Fruit fly (Drosophila melanogaster) whole organism, prepupa: ENCODE data around the gene CG33124.
A peak's percentile ranks its signal among the peaks of the same experiment; 100 is the strongest.

ENCODE experiments used
- Blimp-1 ChIP-seq: fragments of 200-800 bp; sonication (Bioruptor generic); optimal IDR thresholded peaks from 3 replicates; lab custom pipeline; 2017; ENCODE audit warnings: missing biosample characterization, missing genetic modification characterization, mild to moderate bottlenecking, moderate library complexity, missing genetic modification reagents
- CG10631 ChIP-seq: fragments of 200-800 bp; sonication (Bioruptor generic); optimal IDR thresholded peaks from 2 replicates; lab custom pipeline; 2016; ENCODE audit warnings: missing biosample characterization, missing genetic modification characterization
- CG10669 ChIP-seq: fragments of 200-800 bp; sonication (Bioruptor generic); optimal IDR thresholded peaks from 3 replicates; lab custom pipeline; 2018; ENCODE audit warnings: missing biosample characterization, mild to moderate bottlenecking, missing genetic modification characterization, moderate library complexity
- CG11294 ChIP-seq: fragments of 200-800 bp; sonication (Bioruptor generic); IDR thresholded peaks from 2 replicates; pipeline ENCODE4 v1.3.6; 2022; ENCODE audit warnings: missing biosample characterization, missing genetic modification characterization
- CG11762 ChIP-seq: fragments of 200-800 bp; sonication (Bioruptor generic); optimal IDR thresholded peaks from 3 replicates; lab custom pipeline; 2016; ENCODE audit warnings: missing biosample characterization, missing genetic modification characterization; ENCODE audit not compliant: insufficient read depth
- CG15336 ChIP-seq: fragments of 200-800 bp; sonication (Bioruptor generic); IDR thresholded peaks from 2 replicates; pipeline ENCODE4 v1.3.6; 2022; ENCODE audit warnings: missing biosample characterization, missing genetic modification characterization
- CG3032 ChIP-seq: fragments of 200-800 bp; optimal IDR thresholded peaks from 2 replicates; lab custom pipeline; 2019; ENCODE audit warnings: missing biosample characterization, mild to moderate bottlenecking, missing genetic modification characterization, moderate library complexity
- CG31627 ChIP-seq: fragments of 200-800 bp; sonication (Bioruptor generic); optimal IDR thresholded peaks from 3 replicates; lab custom pipeline; 2016; ENCODE audit warnings: missing biosample characterization, missing genetic modification characterization
- CG32006 ChIP-seq: fragments of 200-800 bp; sonication (Bioruptor generic); optimal IDR thresholded peaks from 3 replicates; lab custom pipeline; 2017; ENCODE audit warnings: missing biosample characterization, mild to moderate bottlenecking, missing genetic modification characterization
- CG3919 ChIP-seq: fragments of 200-800 bp; sonication (Bioruptor generic); optimal IDR thresholded peaks from 3 replicates; lab custom pipeline; 2016; ENCODE audit warnings: missing biosample characterization, missing genetic modification characterization
- CG4318 ChIP-seq: fragments of 200-800 bp; sonication (Bioruptor generic); optimal IDR thresholded peaks from 3 replicates; lab custom pipeline; 2017; ENCODE audit warnings: missing biosample characterization, mild to moderate bottlenecking, missing genetic modification characterization
- CG6276 ChIP-seq: fragments of 200-800 bp; sonication (Bioruptor generic); optimal IDR thresholded peaks from 2 replicates; lab custom pipeline; 2017; ENCODE audit warnings: missing biosample characterization, mild to moderate bottlenecking, missing genetic modification characterization
- CG6792 ChIP-seq: fragments of 200-800 bp; sonication (Bioruptor generic); optimal IDR thresholded peaks from 3 replicates; lab custom pipeline; 2016; ENCODE audit warnings: missing biosample characterization, missing genetic modification characterization
- CG6808 ChIP-seq: fragments of 200-800 bp; sonication (Bioruptor generic); optimal IDR thresholded peaks from 3 replicates; lab custom pipeline; 2017; ENCODE audit warnings: missing biosample characterization, missing genetic modification characterization, mild to moderate bottlenecking, moderate library complexity, missing genetic modification reagents
- CG6854 ChIP-seq: fragments of 200-800 bp; sonication (Bioruptor generic); optimal IDR thresholded peaks from 2 replicates; lab custom pipeline; 2017; ENCODE audit warnings: missing biosample characterization, mild to moderate bottlenecking, missing genetic modification characterization
- CG7368 ChIP-seq: fragments of 200-800 bp; sonication (Bioruptor generic); optimal IDR thresholded peaks from 3 replicates; lab custom pipeline; 2016; ENCODE audit warnings: missing biosample characterization, missing genetic modification characterization
- CG8119 ChIP-seq: fragments of 200-800 bp; sonication (Bioruptor generic); IDR thresholded peaks from 3 replicates; pipeline ENCODE4 v1.3.6; 2022; ENCODE audit warnings: missing biosample characterization, missing genetic modification characterization
- CG8319 ChIP-seq: fragments of 200-800 bp; sonication (Bioruptor generic); optimal IDR thresholded peaks from 3 replicates; lab custom pipeline; 2016; ENCODE audit warnings: missing biosample characterization, missing genetic modification characterization
- CG8632 ChIP-seq: fragments of 200-800 bp; sonication (Bioruptor generic); optimal IDR thresholded peaks from 3 replicates; lab custom pipeline; 2016; ENCODE audit warnings: missing biosample characterization, missing genetic modification characterization
- CG9139 ChIP-seq: fragments of 200-800 bp; sonication (Bioruptor generic); optimal IDR thresholded peaks from 3 replicates; lab custom pipeline; 2017; ENCODE audit warnings: missing biosample characterization, mild to moderate bottlenecking, missing genetic modification characterization
- Eip75B ChIP-seq: fragments of 200-800 bp; sonication (Bioruptor generic); optimal IDR thresholded peaks from 3 replicates; lab custom pipeline; 2016; ENCODE audit warnings: missing biosample characterization, missing genetic modification characterization
- Eip93F ChIP-seq: fragments of 200-800 bp; sonication (Bioruptor generic); optimal IDR thresholded peaks from 2 replicates; lab custom pipeline; 2016; ENCODE audit warnings: missing biosample characterization, mild to moderate bottlenecking, missing genetic modification characterization
- Gug ChIP-seq: fragments of 200-800 bp; sonication (Bioruptor generic); IDR thresholded peaks from 2 replicates; pipeline ENCODE4 v1.3.6; 2022; ENCODE audit warnings: missing biosample characterization, missing genetic modification characterization
- Hr4 ChIP-seq: fragments of 200-800 bp; sonication (Bioruptor generic); optimal IDR thresholded peaks from 3 replicates; lab custom pipeline; 2016; ENCODE audit warnings: missing biosample characterization, missing genetic modification characterization
- Met ChIP-seq: fragments of 200-800 bp; sonication (Bioruptor generic); optimal IDR thresholded peaks from 3 replicates; lab custom pipeline; 2016; ENCODE audit warnings: missing biosample characterization, missing genetic modification characterization
- OdsH ChIP-seq: fragments of 200-800 bp; sonication (Bioruptor generic); optimal IDR thresholded peaks from 3 replicates; lab custom pipeline; 2016; ENCODE audit warnings: missing biosample characterization, missing genetic modification characterization
- Smox ChIP-seq: fragments of 200-800 bp; sonication (Bioruptor generic); optimal IDR thresholded peaks from 3 replicates; lab custom pipeline; 2016; ENCODE audit warnings: missing biosample characterization, missing genetic modification characterization
- Sox102F ChIP-seq: fragments of 200-800 bp; sonication (Bioruptor generic); optimal IDR thresholded peaks from 2 replicates; lab custom pipeline; 2016; ENCODE audit warnings: missing biosample characterization, mild to moderate bottlenecking, missing genetic modification characterization
- achi ChIP-seq: fragments of 200-800 bp; sonication (Bioruptor generic); optimal IDR thresholded peaks from 3 replicates; lab custom pipeline; 2016; ENCODE audit warnings: missing biosample characterization, missing genetic modification characterization
- cyc ChIP-seq: fragments of 200-800 bp; sonication (Bioruptor generic); optimal IDR thresholded peaks from 3 replicates; lab custom pipeline; 2016; ENCODE audit warnings: missing biosample characterization, missing genetic modification characterization
- dac ChIP-seq: fragments of 200-800 bp; sonication (Bioruptor generic); optimal IDR thresholded peaks from 2 replicates; lab custom pipeline; 2017; ENCODE audit warnings: missing biosample characterization, mild to moderate bottlenecking, missing genetic modification characterization
- dsx ChIP-seq: fragments of 200-800 bp; optimal IDR thresholded peaks from 3 replicates; lab custom pipeline; 2019; ENCODE audit warnings: missing biosample characterization, mild to moderate bottlenecking, missing genetic modification characterization, moderate library complexity; ENCODE audit not compliant: poor library complexity, severe bottlenecking
- eg ChIP-seq: fragments of 200-800 bp; sonication (Bioruptor generic); IDR thresholded peaks from 3 replicates; pipeline ENCODE4 v1.3.6; 2022; ENCODE audit warnings: missing biosample characterization, missing genetic modification characterization
- esn ChIP-seq: fragments of 200-800 bp; sonication (Bioruptor generic); optimal IDR thresholded peaks from 2 replicates; lab custom pipeline; 2016; ENCODE audit warnings: missing biosample characterization, mild to moderate bottlenecking, missing genetic modification characterization, moderate library complexity
- fd59A ChIP-seq: fragments of 200-800 bp; sonication (Bioruptor generic); optimal IDR thresholded peaks from 2 replicates; lab custom pipeline; 2017; ENCODE audit warnings: missing biosample characterization, mild to moderate bottlenecking, missing genetic modification characterization, missing genetic modification reagents
- fd85E ChIP-seq: fragments of 200-800 bp; sonication (Bioruptor generic); optimal IDR thresholded peaks from 3 replicates; lab custom pipeline; 2016; ENCODE audit warnings: missing biosample characterization, missing genetic modification characterization
- fkh ChIP-seq: fragments of 200-800 bp; sonication (Bioruptor generic); optimal IDR thresholded peaks from 3 replicates; lab custom pipeline; 2017; ENCODE audit warnings: missing biosample characterization, mild to moderate bottlenecking, missing genetic modification characterization, moderate library complexity
- lz ChIP-seq: fragments of 200-800 bp; sonication (Bioruptor generic); optimal IDR thresholded peaks from 3 replicates; lab custom pipeline; 2016; ENCODE audit warnings: missing biosample characterization, missing genetic modification characterization
- net ChIP-seq: fragments of 200-800 bp; sonication (Bioruptor generic); optimal IDR thresholded peaks from 3 replicates; lab custom pipeline; 2016; ENCODE audit warnings: missing biosample characterization, missing genetic modification characterization
- pdm3 ChIP-seq: fragments of 200-800 bp; sonication (Bioruptor generic); optimal IDR thresholded peaks from 3 replicates; lab custom pipeline; 2016; ENCODE audit warnings: missing biosample characterization, missing genetic modification characterization
- svp ChIP-seq: fragments of 200-800 bp; sonication (Bioruptor generic); peaks from one replicate; lab custom pipeline; 2016; ENCODE audit warnings: missing biosample characterization, missing genetic modification characterization
- vri ChIP-seq: fragments of 200-800 bp; sonication (Bioruptor generic); optimal IDR thresholded peaks from 3 replicates; lab custom pipeline; 2016; ENCODE audit warnings: missing biosample characterization, mild to moderate bottlenecking, missing genetic modification characterization

CG33124 gene

DNA sequence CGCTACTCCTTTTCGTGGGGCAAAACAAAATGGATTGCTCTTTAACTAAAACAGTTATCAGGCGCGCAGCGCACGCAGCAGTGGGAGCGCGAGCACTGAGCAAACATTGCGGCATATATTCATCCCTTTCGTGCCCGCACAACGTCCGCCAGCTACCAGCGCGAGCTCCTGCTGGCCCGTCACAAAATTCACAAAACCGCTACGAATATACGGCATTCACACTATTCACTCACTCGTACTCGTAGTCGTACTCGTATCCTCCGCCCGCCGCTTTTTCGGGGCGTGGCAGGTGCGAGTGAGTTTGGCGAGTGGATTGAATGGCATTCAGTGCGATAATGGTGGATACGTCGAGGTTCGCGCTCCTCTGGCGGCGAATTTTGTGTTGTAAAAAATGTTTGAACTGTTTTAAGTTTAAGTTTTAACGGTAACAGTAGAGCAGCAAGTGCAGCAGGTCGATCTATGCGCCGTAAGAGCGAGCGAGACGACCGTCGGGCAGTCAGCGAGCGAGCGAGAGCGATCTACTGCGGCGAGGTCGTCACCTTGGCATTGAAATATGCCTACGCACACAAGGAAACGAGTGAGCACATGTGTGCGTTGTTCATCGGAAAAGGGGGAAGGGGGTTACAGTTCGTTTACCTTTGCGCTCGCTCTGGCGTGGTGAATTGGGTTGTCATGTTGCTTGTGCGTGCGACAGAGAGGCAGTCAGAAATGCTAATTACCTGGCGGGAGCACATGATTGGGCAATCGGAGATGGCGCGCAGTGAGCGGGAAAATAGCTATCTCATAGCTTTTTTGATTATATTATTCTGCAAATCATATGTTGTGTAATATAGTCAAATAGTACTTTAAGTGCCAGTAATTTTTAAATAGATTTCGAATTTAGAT lies 12.1 kb downstream of the CG33124 start (continued):
- no peak for TF ChIP-seq CG11294
- TF ChIP-seq CG3919 (GFP tag; lab: Kevin White, UChicago): peak; percentile 32
- TF ChIP-seq CG10631 (GFP tag; lab: Kevin White, UChicago): peak; percentile 74
- TF ChIP-seq pdm3 (GFP tag; lab: Kevin White, UChicago): peak; percentile 69
- TF ChIP-seq lz (GFP tag; lab: Kevin White, UChicago): peak; percentile 61
- TF ChIP-seq Smox: peak; percentile 63
- TF ChIP-seq Met (GFP tag; lab: Kevin White, UChicago): peak; percentile 74
- peak; percentile 31 for TF ChIP-seq CG3032
- peak; percentile 48 for TF ChIP-seq cyc (GFP tag; lab: Kevin White, UChicago)
- peak; percentile 65 for TF ChIP-seq CG31627

DNA sequence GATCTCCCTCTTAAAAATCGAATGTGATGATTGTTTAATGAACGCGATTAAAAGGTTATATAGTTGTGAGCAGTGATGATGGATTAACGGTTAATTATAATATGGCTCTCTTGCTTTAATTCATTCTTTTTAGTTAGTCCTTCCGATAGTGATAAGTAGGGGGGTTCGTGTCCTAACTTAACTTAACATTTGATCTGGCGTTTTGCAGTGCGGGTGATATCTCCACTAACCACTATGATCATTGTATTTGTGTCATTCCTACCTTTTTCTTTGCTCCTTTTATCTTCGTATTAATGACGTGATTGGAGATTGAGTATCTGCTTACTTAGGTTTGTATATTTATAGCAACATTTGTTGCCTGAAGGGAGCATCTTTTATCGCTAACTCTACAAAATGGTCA lies 13.6 kb downstream of the CG33124 start:
- TF ChIP-seq Hr4 (GFP tag; lab: Kevin White, UChicago): no peak
- TF ChIP-seq dsx: no peak
- no peak for TF ChIP-seq Gug
- TF ChIP-seq CG8632: no peak
- no peak for TF ChIP-seq CG6854 (GFP tag; lab: Kevin White, UChicago)
- no peak for TF ChIP-seq CG6808 (GFP tag; lab: Kevin White, UChicago)
- no peak for TF ChIP-seq CG10631 (GFP tag; lab: Kevin White, UChicago)
- no peak for TF ChIP-seq dac
- TF ChIP-seq CG15336 (GFP tag; lab: Robert Waterston, UW): no peak
- no peak for TF ChIP-seq CG3032
- no peak for TF ChIP-seq CG3919 (GFP tag; lab: Kevin White, UChicago)
- TF ChIP-seq CG11762 (GFP tag; lab: Kevin White, UChicago): no peak
- TF ChIP-seq CG4318 (GFP tag; lab: Kevin White, UChicago): no peak
- TF ChIP-seq Eip93F (GFP tag; lab: Kevin White, UChicago): no peak
- no peak for TF ChIP-seq CG31627

DNA sequence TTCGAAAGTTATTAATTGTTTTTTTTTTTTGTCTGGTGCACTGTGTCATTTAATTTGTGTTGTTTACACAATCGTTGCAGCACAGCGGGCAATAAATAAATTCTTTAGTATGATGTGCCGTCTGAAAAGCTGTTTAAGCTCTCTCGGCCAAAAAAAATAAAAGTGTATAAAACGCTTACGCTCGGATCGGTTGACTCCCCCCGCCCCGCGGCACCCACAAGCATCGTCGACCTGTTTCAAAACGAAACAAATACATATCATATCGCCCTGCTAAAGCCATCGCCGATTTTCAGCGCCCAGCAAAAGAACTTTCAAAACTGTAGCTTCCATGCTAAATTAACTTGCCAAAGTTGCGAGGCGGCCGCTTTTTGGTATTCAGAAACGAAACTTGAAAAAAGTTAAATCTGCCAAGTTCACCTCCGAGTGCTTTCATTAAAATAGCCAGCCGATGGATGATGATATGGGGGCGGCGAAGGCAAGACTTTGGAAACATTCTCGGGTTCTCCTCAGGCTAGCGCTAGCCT lies 14.5 kb downstream of the CG33124 start:
- TF ChIP-seq Met (GFP tag; lab: Kevin White, UChicago): no peak
- TF ChIP-seq CG7368 (GFP tag; lab: Kevin White, UChicago): no peak
- no peak for TF ChIP-seq OdsH
- no peak for TF ChIP-seq CG4318 (GFP tag; lab: Kevin White, UChicago)
- TF ChIP-seq CG6854 (GFP tag; lab: Kevin White, UChicago): peak; percentile 29
- no peak for TF ChIP-seq CG8119 (GFP tag; lab: Robert Waterston, UW)
- peak; percentile 28 for TF ChIP-seq vri (GFP tag; lab: Kevin White, UChicago)
- no peak for TF ChIP-seq esn (GFP tag; lab: Kevin White, UChicago)
- no peak for TF ChIP-seq Eip93F (GFP tag; lab: Kevin White, UChicago)
- TF ChIP-seq svp: peak; percentile 52
- TF ChIP-seq pdm3 (GFP tag; lab: Kevin White, UChicago): no peak
- no peak for TF ChIP-seq net (GFP tag; lab: Kevin White, UChicago)
- TF ChIP-seq CG6276: no peak
- TF ChIP-seq cyc (GFP tag; lab: Kevin White, UChicago): no peak
- no peak for TF ChIP-seq CG9139 (GFP tag; lab: Kevin White, UChicago)
- no peak for TF ChIP-seq Hr4 (GFP tag; lab: Kevin White, UChicago)
- peak; percentile 10 for TF ChIP-seq Blimp-1 (GFP tag; lab: Kevin White, UChicago)
- no peak for TF ChIP-seq dsx

DNA sequence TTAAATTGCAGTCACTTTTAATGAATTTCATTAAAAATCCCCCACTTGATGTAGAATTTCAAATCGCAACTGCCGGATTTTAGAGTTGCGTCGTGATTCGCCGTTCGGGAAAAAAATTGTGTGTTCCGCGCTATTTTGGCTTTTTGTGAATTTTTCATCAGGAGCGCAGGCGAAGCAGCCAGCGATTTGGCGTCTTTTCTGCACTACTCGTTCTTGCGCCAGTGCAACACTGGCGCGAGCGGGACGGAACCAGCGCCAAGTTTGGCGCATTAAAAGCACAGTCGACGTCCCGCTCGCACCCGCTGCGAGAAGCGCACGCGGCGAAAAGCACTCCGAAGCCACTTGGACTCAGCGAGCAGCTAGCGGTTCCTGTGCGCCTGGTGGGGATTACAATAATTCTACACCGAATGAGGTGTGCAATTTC lies 15.5 kb downstream of the CG33124 start:
- TF ChIP-seq CG3919 (GFP tag; lab: Kevin White, UChicago) (peak; percentile 54), svp (peak; percentile 89), CG32006 (GFP tag; lab: Kevin White, UChicago) (peak; percentile 56), CG31627 (no peak), Met (GFP tag; lab: Kevin White, UChicago) (peak; percentile 61), net (GFP tag; lab: Kevin White, UChicago) (peak; percentile 68), Blimp-1 (GFP tag; lab: Kevin White, UChicago) (peak; percentile 30), esn (GFP tag; lab: Kevin White, UChicago) (peak; percentile 25), CG10669 (peak; percentile 2), CG4318 (GFP tag; lab: Kevin White, UChicago) (no peak), fd85E (GFP tag; lab: Kevin White, UChicago) (no peak), eg (GFP tag; lab: Robert Waterston, UW) (no peak), CG6792 (peak; percentile 12), Eip75B (GFP tag; lab: Kevin White, UChicago) (peak; percentile 63), achi (GFP tag; lab: Kevin White, UChicago) (peak; percentile 12), CG8319 (GFP tag; lab: Kevin White, UChicago) (peak; percentile 56), Smox (peak; percentile 40), fd59A (GFP tag; lab: Kevin White, UChicago) (peak; percentile 2), cyc (GFP tag; lab: Kevin White, UChicago) (no peak), Sox102F (peak; percentile 45), fkh (peak; percentile 53)
